Fruit fly (Drosophila melanogaster): Measurements from ENCODE around the gene CG5290.

DNA sequence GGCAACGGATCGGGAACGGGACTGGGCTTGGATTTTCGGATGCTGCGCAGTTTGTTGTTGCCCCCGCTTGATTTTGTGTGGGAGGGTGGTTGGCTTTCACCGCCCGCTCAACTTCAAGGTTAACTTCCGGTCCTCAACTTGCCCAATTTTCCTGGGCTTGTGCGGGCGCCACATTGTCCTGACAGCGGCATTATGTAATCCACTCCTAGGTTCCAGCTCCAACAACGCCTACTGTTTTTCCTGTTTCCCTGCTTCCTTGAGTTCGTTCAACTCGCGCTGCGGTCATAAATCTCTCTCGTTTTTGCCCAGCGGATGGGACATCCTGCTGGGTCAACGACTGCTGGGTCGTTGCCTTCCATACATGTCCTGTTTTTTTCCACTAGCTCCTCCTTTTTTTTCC is 19.5 kb upstream of the CG5290 start:
- TF ChIP-seq CG8119 (GFP tag; IDR thresholded peaks at IDR 0.05) (no peak), Eip78C (GFP tag) (no peak), CG6163 (GFP tag; IDR thresholded peaks at IDR 0.05) (no peak), CG16779 (tag; optimal IDR thresholded peaks at IDR 0.05) (no peak), dac (GFP tag; optimal IDR thresholded peaks at IDR 0.05) (no peak), Lpt (GFP tag; optimal IDR thresholded peaks at IDR 0.05) (no peak)

Measured in whole organism, prepupa.